Fruit fly (Drosophila melanogaster): Measurements from ENCODE around the gene pnr.

Gene pnr

dm6 chr3R:16042137-16042899 is 16.4 kb downstream of the pnr start:
- 0 out of 2 replicates have a peak, but pooled peaks have one; percentile 9 for TF ChIP-seq CG10348 (GFP tag; IDR thresholded peaks at IDR 0.05)
- peak; percentile 28; the same call in 2 of the 3 replicates for TF ChIP-seq CG4496 (GFP tag; IDR thresholded peaks at IDR 0.05)
- peak; percentile 11 for TF ChIP-seq Pif1A (GFP tag; optimal IDR thresholded peaks at IDR 0.05)
- no peak for TF ChIP-seq Ets98B (GFP tag; IDR thresholded peaks at IDR 0.05)
- peak; percentile 16 for TF ChIP-seq Pif1B (GFP tag; optimal IDR thresholded peaks at IDR 0.05)
- no peak for TF ChIP-seq rn (GFP tag; IDR thresholded peaks at IDR 0.05)
- 0 out of 3 replicates have a peak, but pooled peaks have one; percentile 46 for TF ChIP-seq fd96Ca (GFP tag; IDR thresholded peaks at IDR 0.05)
- peak; percentile 10 for TF ChIP-seq CG17806 (tag; optimal IDR thresholded peaks at IDR 0.05)
- no peak for TF ChIP-seq D1 (tag; optimal IDR thresholded peaks at IDR 0.05)
- TF ChIP-seq Snoo (tag; optimal IDR thresholded peaks at IDR 0.05): peak; percentile 9
- TF ChIP-seq EcR (GFP tag; optimal IDR thresholded peaks at IDR 0.05): peak; percentile 82
- TF ChIP-seq CG14655 (GFP tag; optimal IDR thresholded peaks at IDR 0.05): no peak
- TF ChIP-seq CG8301 (tag; optimal IDR thresholded peaks at IDR 0.05): peak; percentile 36
- TF ChIP-seq CG8159 (tag; optimal IDR thresholded peaks at IDR 0.05): peak; percentile 17

dm6 chr3R:16042900-16043548 is 17.1 kb downstream of the pnr start, which contains the start of gene Jhbp4:
Gene Jhbp4, plus strand, starts transcription at chr3R:16043498.
- TF ChIP-seq CG32121 (GFP tag; IDR thresholded peaks at IDR 0.05) (no peak), gl (tag; optimal IDR thresholded peaks at IDR 0.05) (no peak), fd96Ca (GFP tag; IDR thresholded peaks at IDR 0.05) (no peak), CG4496 (GFP tag; IDR thresholded peaks at IDR 0.05) (no peak), CG34367 (tag; optimal IDR thresholded peaks at IDR 0.05) (no peak), CG17806 (tag; optimal IDR thresholded peaks at IDR 0.05) (peak; percentile 48), rn (GFP tag; IDR thresholded peaks at IDR 0.05) (no peak), D1 (tag; optimal IDR thresholded peaks at IDR 0.05) (no peak), CG12605 (GFP tag; IDR thresholded peaks at IDR 0.05) (peak; percentile 56), Pif1B (GFP tag; optimal IDR thresholded peaks at IDR 0.05) (no peak), Pif1A (GFP tag; optimal IDR thresholded peaks at IDR 0.05) (peak; percentile 7), Ets98B (GFP tag; IDR thresholded peaks at IDR 0.05) (no peak), Snoo (tag; optimal IDR thresholded peaks at IDR 0.05) (no peak), CG15710 (tag; optimal IDR thresholded peaks at IDR 0.05) (peak; percentile 13), CG8301 (tag; optimal IDR thresholded peaks at IDR 0.05) (peak; percentile 72), CG8159 (tag; optimal IDR thresholded peaks at IDR 0.05) (peak; percentile 47), EcR (GFP tag; optimal IDR thresholded peaks at IDR 0.05) (no peak), CG14655 (GFP tag; optimal IDR thresholded peaks at IDR 0.05) (peak; percentile 45), CG9948 (tag; optimal IDR thresholded peaks at IDR 0.05) (no peak), CG10348 (GFP tag; IDR thresholded peaks at IDR 0.05) (no peak), CG13204 (GFP tag; optimal IDR thresholded peaks at IDR 0.05) (no peak)

- TF ChIP-seq CG10348 (GFP tag; IDR thresholded peaks at IDR 0.05) (no peak), CG12605 (GFP tag; IDR thresholded peaks at IDR 0.05) (no peak), CG34367 (tag; optimal IDR thresholded peaks at IDR 0.05) (no peak), CG15710 (tag; optimal IDR thresholded peaks at IDR 0.05) (no peak), Pif1A (GFP tag; optimal IDR thresholded peaks at IDR 0.05) (no peak), Pif1B (GFP tag; optimal IDR thresholded peaks at IDR 0.05) (no peak), Snoo (tag; optimal IDR thresholded peaks at IDR 0.05) (no peak), CG32121 (GFP tag; IDR thresholded peaks at IDR 0.05) (no peak), CG9948 (tag; optimal IDR thresholded peaks at IDR 0.05) (no peak), D1 (tag; optimal IDR thresholded peaks at IDR 0.05) (no peak), CG13204 (GFP tag; optimal IDR thresholded peaks at IDR 0.05) (no peak)
Observed at dm6 chr3R:16046030-16046429, 20.2 kb downstream of the pnr start, which contains the start of gene Jhbp5. Gene Jhbp5, minus strand, starts transcription at chr3R:16046130.

DNA sequence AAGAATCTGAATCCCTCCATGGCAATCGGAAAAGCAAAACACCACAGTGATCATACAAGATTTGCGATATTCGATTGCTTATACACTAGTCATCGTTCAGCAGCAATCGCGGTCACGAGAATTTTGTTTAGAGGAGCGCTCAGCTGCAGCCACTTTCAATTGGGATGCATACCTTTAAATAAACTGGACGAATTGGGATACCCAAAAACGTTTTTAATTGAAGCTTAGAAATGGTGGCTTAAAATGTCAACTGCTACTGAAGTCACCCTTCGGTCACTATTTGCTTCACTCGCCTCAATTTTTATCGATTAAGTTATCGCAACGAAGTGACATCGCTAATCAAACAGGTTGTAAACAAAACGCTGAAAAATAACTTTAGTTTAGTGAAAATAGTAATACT is 23.5 kb downstream of the pnr start, which contains the start of the genes IKKbeta and CG5013:
IKKbeta (minus strand) TSS at position 53 of the 400 bp plus-strand sequence.
CG5013 (plus strand) TSS at position 302 of the 400 bp plus-strand sequence.
- TF ChIP-seq CG34367 (tag; optimal IDR thresholded peaks at IDR 0.05) (peak; percentile 21), CG15710 (tag; optimal IDR thresholded peaks at IDR 0.05) (peak; percentile 39), Pif1A (GFP tag; optimal IDR thresholded peaks at IDR 0.05) (no peak), CG17806 (tag; optimal IDR thresholded peaks at IDR 0.05) (peak; percentile 14), CG14655 (GFP tag; optimal IDR thresholded peaks at IDR 0.05) (no peak), CG32121 (GFP tag; IDR thresholded peaks at IDR 0.05) (peak; percentile 47; the same call in 1 of the 2 replicates), CG13204 (GFP tag; optimal IDR thresholded peaks at IDR 0.05) (no peak), CG8159 (tag; optimal IDR thresholded peaks at IDR 0.05) (peak; percentile 48), gl (tag; optimal IDR thresholded peaks at IDR 0.05) (no peak), Snoo (tag; optimal IDR thresholded peaks at IDR 0.05) (peak; percentile 37), fd96Ca (GFP tag; IDR thresholded peaks at IDR 0.05) (peak; percentile 44; the same call in 1 of the 3 replicates), rn (GFP tag; IDR thresholded peaks at IDR 0.05) (no peak; the same call in 1 of the 2 replicates), CG4496 (GFP tag; IDR thresholded peaks at IDR 0.05) (0 out of 3 replicates have a peak, but pooled peaks have one; percentile 12)

dm6 chr3R:16050621-16051328 is 24.9 kb downstream of the pnr start, which contains the start of gene msps:
Gene msps, plus strand, starts transcription at chr3R:16050801.
- TF ChIP-seq CG17806 (tag; optimal IDR thresholded peaks at IDR 0.05) (no peak), EcR (GFP tag; optimal IDR thresholded peaks at IDR 0.05) (no peak), rn (GFP tag; IDR thresholded peaks at IDR 0.05) (no peak), fd96Ca (GFP tag; IDR thresholded peaks at IDR 0.05) (no peak), CG13204 (GFP tag; optimal IDR thresholded peaks at IDR 0.05) (no peak), CG4496 (GFP tag; IDR thresholded peaks at IDR 0.05) (no peak), CG15710 (tag; optimal IDR thresholded peaks at IDR 0.05) (no peak), CG34367 (tag; optimal IDR thresholded peaks at IDR 0.05) (no peak), CG10348 (GFP tag; IDR thresholded peaks at IDR 0.05) (no peak), Ets98B (GFP tag; IDR thresholded peaks at IDR 0.05) (no peak), Pif1A (GFP tag; optimal IDR thresholded peaks at IDR 0.05) (no peak), Snoo (tag; optimal IDR thresholded peaks at IDR 0.05) (no peak), CG8301 (tag; optimal IDR thresholded peaks at IDR 0.05) (no peak), gl (tag; optimal IDR thresholded peaks at IDR 0.05) (no peak)

Measured in whole organism, pupa.